Worm (Caenorhabditis elegans): Measurements from ENCODE around the gene C07A4.3.

- TF ChIP-seq unc-62 (GFP tag; optimal IDR thresholded peaks at IDR 0.05): no peak
- no peak for TF ChIP-seq snpc-4 (GFP tag; optimal IDR thresholded peaks at IDR 0.05)
- TF ChIP-seq snpc-4 (tag; optimal IDR thresholded peaks at IDR 0.05): no peak
- no peak for TF ChIP-seq ets-4 (GFP tag; optimal IDR thresholded peaks at IDR 0.05)
- no peak for TF ChIP-seq nfya-2 (GFP tag; IDR thresholded peaks at IDR 0.05)
- TF ChIP-seq Y95B8A.8 (GFP tag; IDR thresholded peaks at IDR 0.05): no peak
- no peak for TF ChIP-seq lin-35 (GFP tag; optimal IDR thresholded peaks at IDR 0.05)
- TF ChIP-seq repo-1 (tag; optimal IDR thresholded peaks at IDR 0.05): no peak
- no peak for TF ChIP-seq hmg-20 (GFP tag; IDR thresholded peaks at IDR 0.05)
- no peak for TF ChIP-seq tbx-9 (tag; optimal IDR thresholded peaks at IDR 0.05; ENCODE audit: borderline replicate concordance)
- TF ChIP-seq B0261.1 (tag; optimal IDR thresholded peaks at IDR 0.05): no peak
- no peak for TF ChIP-seq attf-6 (GFP tag; IDR thresholded peaks at IDR 0.05)
- TF ChIP-seq die-1 (tag; optimal IDR thresholded peaks at IDR 0.05): no peak
- no peak for TF ChIP-seq nfyb-1 (GFP tag; IDR thresholded peaks at IDR 0.05)
- TF ChIP-seq unc-130 (GFP tag; optimal IDR thresholded peaks at IDR 0.05): no peak
Measured at ce11 chrX:10133082-10133481, 41.7 kb upstream of the C07A4.3 start, which contains the start of gene unc-58.
